Worm (Caenorhabditis elegans) whole organism, L4 larva: ENCODE data around the gene T06D8.9.

Source experiments
- ceh-32 ChIP-seq: sonication (generic microtip); optimal IDR thresholded peaks from 2 replicates; lab custom pipeline; 2016; ENCODE audit warnings: mild to moderate bottlenecking, missing genetic modification characterization, missing compliant biosample characterization; ENCODE audit not compliant: poor library complexity
- daf-12 ChIP-seq: fragments of 150-350 bp; optimal IDR thresholded peaks from 2 replicates; lab custom pipeline; 2014; ENCODE audit warnings: missing biosample characterization, missing genetic modification reagents, missing genetic modification characterization
- nhr-11 ChIP-seq: fragments of 150-350 bp; optimal IDR thresholded peaks from 2 replicates; lab custom pipeline; 2014; ENCODE audit warnings: missing biosample characterization, missing genetic modification characterization

ce11 chrII:11240214-11240613, 817 bp downstream of the T06D8.9 start:
- no peak for TF ChIP-seq ceh-32 (tag; lab: Kevin White, UChicago)
- TF ChIP-seq daf-12: no peak
- no peak for TF ChIP-seq nhr-11 (tag; lab: Kevin White, UChicago)
